Fruit fly (Drosophila melanogaster): ENCODE measurements around the gene CG7376.

CG7376 gene

DNA sequence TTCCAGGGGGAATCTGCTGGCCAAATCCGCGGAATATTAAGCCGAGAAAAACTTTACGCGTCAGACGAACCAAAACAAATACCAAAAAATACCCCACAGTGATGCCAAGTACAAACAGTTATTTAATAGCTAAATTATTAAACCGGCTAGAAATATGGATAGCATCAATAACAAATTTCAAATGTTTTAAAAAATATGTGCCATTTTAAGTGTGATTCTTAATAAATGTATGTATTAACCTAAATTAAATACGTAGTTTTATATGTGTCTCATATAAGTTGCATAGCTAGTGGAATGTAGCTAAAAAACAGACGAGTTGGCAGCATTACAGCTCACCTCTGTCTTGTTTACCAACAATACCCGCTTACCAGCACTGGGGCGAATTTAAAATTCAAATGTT lies 7.7 kb downstream of the CG7376 start, which contains the start of gene CG10274:
CG10274 (minus strand) TSS at position 54 of the 400 bp plus-strand sequence.
- peak; percentile 75 for TF ChIP-seq CG11617 (GFP tag; optimal IDR thresholded peaks at IDR 0.05)
- peak; percentile 70 for TF ChIP-seq pad (GFP tag; optimal IDR thresholded peaks at IDR 0.05)
- no peak for TF ChIP-seq CG5204 (GFP tag; optimal IDR thresholded peaks at IDR 0.05)
- peak; percentile 52 for TF ChIP-seq Clk (GFP tag; optimal IDR thresholded peaks at IDR 0.05)
- TF ChIP-seq cnc (optimal IDR thresholded peaks at IDR 0.05): no peak
- TF ChIP-seq toe (GFP tag; optimal IDR thresholded peaks at IDR 0.05): peak; percentile 79
- peak; percentile 82 for TF ChIP-seq CG1620 (GFP tag; optimal IDR thresholded peaks at IDR 0.05)
- peak; percentile 73 for TF ChIP-seq CG12768 (GFP tag; optimal IDR thresholded peaks at IDR 0.05)
- TF ChIP-seq bab1 (GFP tag; optimal IDR thresholded peaks at IDR 0.05): peak; percentile 61
- peak; percentile 52 for TF ChIP-seq ovo (GFP tag; optimal IDR thresholded peaks at IDR 0.05)
- TF ChIP-seq CG7101 (tag; optimal IDR thresholded peaks at IDR 0.05): peak; percentile 77
- TF ChIP-seq CG7045 (GFP tag; optimal IDR thresholded peaks at IDR 0.05): peak; percentile 67
- TF ChIP-seq CG33017 (tag; optimal IDR thresholded peaks at IDR 0.05): peak; percentile 45
- peak; percentile 74 for TF ChIP-seq Crg-1 (GFP tag; optimal IDR thresholded peaks at IDR 0.05)
- peak; percentile 76 for TF ChIP-seq CG14711 (tag; optimal IDR thresholded peaks at IDR 0.05)
- peak; percentile 23 for TF ChIP-seq cic (GFP tag; optimal IDR thresholded peaks at IDR 0.05)
- peak; percentile 42 for TF ChIP-seq tj (GFP tag; optimal IDR thresholded peaks at IDR 0.05)
- peak; percentile 68 for TF ChIP-seq Hr96 (GFP tag; optimal IDR thresholded peaks at IDR 0.05)
- peak; percentile 41 for TF ChIP-seq Mnt (GFP tag; optimal IDR thresholded peaks at IDR 0.05)
- no peak for TF ChIP-seq kay (GFP tag; ENCODE audit: borderline replicate concordance)

DNA sequence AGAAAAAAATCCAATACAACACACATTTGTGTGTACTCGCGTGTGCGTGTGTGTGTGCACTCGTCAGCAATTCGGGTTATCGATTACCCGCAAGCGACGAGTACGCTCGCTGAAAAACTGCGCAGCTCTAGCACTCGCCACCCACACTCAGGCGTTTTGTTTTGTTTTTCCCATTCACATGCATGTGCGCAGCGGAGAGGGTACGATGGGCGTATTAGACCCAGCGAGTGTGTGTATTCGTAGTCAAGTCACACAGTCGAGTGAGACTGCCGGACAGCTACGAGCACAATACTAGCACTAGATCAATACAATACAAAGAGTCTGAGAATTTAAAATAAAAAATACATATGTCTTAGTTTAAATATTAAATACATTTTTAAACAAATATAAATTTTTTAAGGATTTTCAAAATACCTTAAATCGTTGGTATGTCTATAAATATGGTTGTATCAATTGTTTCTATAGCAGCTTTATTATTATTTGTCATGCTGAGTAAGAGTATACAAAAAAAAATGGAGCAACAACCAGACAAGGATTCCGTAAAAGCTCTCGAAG lies 10.9 kb downstream of the CG7376 start, which contains the start of the genes D19B and CG43293:
D19B (minus strand) TSS at position 37 of the 555 bp plus-strand sequence.
CG43293 (plus strand) TSS at position 306 of the 555 bp plus-strand sequence.
- no peak for TF ChIP-seq kay (GFP tag; ENCODE audit: borderline replicate concordance)
- peak; percentile 60 for TF ChIP-seq toe (GFP tag; optimal IDR thresholded peaks at IDR 0.05)
- peak; percentile 54 for TF ChIP-seq pad (GFP tag; optimal IDR thresholded peaks at IDR 0.05)
- TF ChIP-seq CG33017 (tag; optimal IDR thresholded peaks at IDR 0.05): peak; percentile 75
- TF ChIP-seq cic (GFP tag; optimal IDR thresholded peaks at IDR 0.05): peak; percentile 98
- TF ChIP-seq Mnt (GFP tag; optimal IDR thresholded peaks at IDR 0.05): peak; percentile 100
- TF ChIP-seq CG5204 (GFP tag; optimal IDR thresholded peaks at IDR 0.05): peak; percentile 64
- peak; percentile 82 for TF ChIP-seq CG11617 (GFP tag; optimal IDR thresholded peaks at IDR 0.05)
- TF ChIP-seq Clk (GFP tag; optimal IDR thresholded peaks at IDR 0.05): peak; percentile 66
- TF ChIP-seq CG7101 (tag; optimal IDR thresholded peaks at IDR 0.05): peak; percentile 74
- peak; percentile 3 for TF ChIP-seq ovo (GFP tag; optimal IDR thresholded peaks at IDR 0.05)
- peak; percentile 76 for TF ChIP-seq CG12768 (GFP tag; optimal IDR thresholded peaks at IDR 0.05)
- peak; percentile 78 for TF ChIP-seq CG7045 (GFP tag; optimal IDR thresholded peaks at IDR 0.05)
- peak; percentile 76 for TF ChIP-seq CG1620 (GFP tag; optimal IDR thresholded peaks at IDR 0.05)
- TF ChIP-seq CG14711 (tag; optimal IDR thresholded peaks at IDR 0.05): peak; percentile 74
- TF ChIP-seq Hr96 (GFP tag; optimal IDR thresholded peaks at IDR 0.05): peak; percentile 65
- TF ChIP-seq bab1 (GFP tag; optimal IDR thresholded peaks at IDR 0.05): peak; percentile 84
- TF ChIP-seq tj (GFP tag; optimal IDR thresholded peaks at IDR 0.05): peak; percentile 78
- no peak for TF ChIP-seq cnc (optimal IDR thresholded peaks at IDR 0.05)
- TF ChIP-seq Crg-1 (GFP tag; optimal IDR thresholded peaks at IDR 0.05): peak; percentile 54

DNA sequence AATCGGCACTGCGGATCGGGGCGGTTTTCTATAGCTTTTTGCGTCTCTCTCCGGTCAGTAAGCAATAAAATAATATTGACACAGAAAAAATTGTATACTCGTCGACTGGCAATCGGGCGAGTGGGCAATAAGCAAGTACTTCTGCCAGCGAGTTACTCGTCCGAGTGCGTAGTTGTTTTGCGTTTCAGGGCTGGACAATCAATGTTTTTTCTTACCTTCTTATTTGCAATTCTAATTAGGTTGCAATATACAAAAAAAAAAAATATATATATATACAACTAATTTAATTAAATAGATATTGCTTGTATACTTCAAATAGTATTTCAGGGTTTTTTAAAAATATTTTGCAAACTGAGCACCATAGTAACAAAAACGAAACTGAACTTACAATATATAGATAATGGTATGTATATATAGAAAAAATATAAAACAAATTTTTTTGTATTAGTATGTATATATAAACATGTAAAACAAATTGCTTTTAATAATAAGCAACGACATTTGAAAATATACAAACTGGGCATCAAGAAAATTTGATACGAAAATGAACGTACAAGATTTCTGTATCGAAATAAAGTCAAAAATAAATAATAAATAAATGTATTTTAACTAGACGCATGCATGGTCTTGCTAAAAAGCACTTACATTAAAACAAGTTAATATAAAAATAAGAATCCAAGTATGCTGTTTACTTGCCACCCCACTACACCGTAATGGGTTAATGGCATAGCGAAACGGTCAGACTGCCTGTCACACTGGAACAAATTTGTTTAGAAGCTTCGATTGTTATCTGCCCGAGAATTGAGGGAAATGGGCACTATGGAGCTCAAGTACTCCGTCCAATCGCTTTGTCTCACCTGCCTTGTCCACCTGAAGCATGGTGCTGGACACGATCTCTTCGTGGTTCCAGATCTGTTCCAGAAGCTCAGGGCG lies 15.2 kb downstream of the CG7376 start, which contains the start of the genes D19A and CG7386:
D19A (minus strand) TSS at position 129 of the 933 bp plus-strand sequence.
CG7386 (plus strand) TSS at position 751 of the 933 bp plus-strand sequence.
- TF ChIP-seq pad (GFP tag; optimal IDR thresholded peaks at IDR 0.05) (no peak), tj (GFP tag; optimal IDR thresholded peaks at IDR 0.05) (peak; percentile 24), CG12768 (GFP tag; optimal IDR thresholded peaks at IDR 0.05) (peak; percentile 1), CG1620 (GFP tag; optimal IDR thresholded peaks at IDR 0.05) (peak; percentile 60), CG33017 (tag; optimal IDR thresholded peaks at IDR 0.05) (peak; percentile 70), CG14711 (tag; optimal IDR thresholded peaks at IDR 0.05) (peak; percentile 27), CG7045 (GFP tag; optimal IDR thresholded peaks at IDR 0.05) (peak; percentile 27), CG7101 (tag; optimal IDR thresholded peaks at IDR 0.05) (peak; percentile 72), toe (GFP tag; optimal IDR thresholded peaks at IDR 0.05) (peak; percentile 53), cnc (optimal IDR thresholded peaks at IDR 0.05) (no peak), Clk (GFP tag; optimal IDR thresholded peaks at IDR 0.05) (no peak), ovo (GFP tag; optimal IDR thresholded peaks at IDR 0.05) (no peak), CG5204 (GFP tag; optimal IDR thresholded peaks at IDR 0.05) (peak; percentile 33), CG11617 (GFP tag; optimal IDR thresholded peaks at IDR 0.05) (peak; percentile 61), Mnt (GFP tag; optimal IDR thresholded peaks at IDR 0.05) (peak; percentile 49), bab1 (GFP tag; optimal IDR thresholded peaks at IDR 0.05) (peak; percentile 79), Hr96 (GFP tag; optimal IDR thresholded peaks at IDR 0.05) (peak; percentile 31)

DNA sequence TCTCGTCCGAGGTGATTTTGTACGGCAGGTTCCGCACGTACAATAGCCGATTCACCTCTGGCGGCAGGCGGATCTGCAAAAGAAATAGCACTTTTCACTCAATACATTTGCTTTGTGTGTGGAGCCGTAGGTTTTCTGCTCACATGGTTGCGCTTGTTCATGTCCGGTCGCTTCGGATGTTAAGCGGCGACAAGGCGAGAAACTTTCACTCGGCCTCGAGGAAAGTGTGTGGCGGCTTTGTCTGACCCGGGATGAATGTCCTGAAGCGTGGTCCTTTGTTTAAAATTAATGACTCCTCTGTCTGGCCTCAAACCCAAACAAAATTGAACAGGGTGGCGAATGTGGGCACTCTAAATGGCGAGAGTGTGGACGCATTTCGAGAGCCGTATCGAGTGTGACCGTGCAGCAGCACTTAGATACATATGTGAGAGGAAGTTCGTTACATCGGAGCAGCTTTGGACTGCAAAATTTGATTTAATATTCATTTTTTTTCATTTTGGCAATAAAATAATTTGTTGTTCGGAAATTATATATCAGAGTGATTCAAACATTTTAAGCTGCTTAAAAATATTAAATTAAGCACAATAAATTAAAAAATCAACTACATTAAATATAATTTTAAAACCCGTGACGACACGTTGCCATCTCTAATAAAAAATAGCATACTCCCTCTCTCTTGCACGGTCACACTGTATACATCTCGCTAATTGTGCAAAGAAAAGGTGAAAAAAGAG lies 18.9 kb downstream of the CG7376 start, which contains the start of the genes Sf3b6 and Tnpo:
Sf3b6 (minus strand) TSS at position 358 of the 734 bp plus-strand sequence.
Tnpo (plus strand) TSS at position 659 of the 734 bp plus-strand sequence.
- TF ChIP-seq tj (GFP tag; optimal IDR thresholded peaks at IDR 0.05) (peak; percentile 67), CG7045 (GFP tag; optimal IDR thresholded peaks at IDR 0.05) (peak; percentile 77), ovo (GFP tag; optimal IDR thresholded peaks at IDR 0.05) (peak; percentile 73), CG33017 (tag; optimal IDR thresholded peaks at IDR 0.05) (peak; percentile 75), Clk (GFP tag; optimal IDR thresholded peaks at IDR 0.05) (peak; percentile 79), Mnt (GFP tag; optimal IDR thresholded peaks at IDR 0.05) (peak; percentile 52), cic (GFP tag; optimal IDR thresholded peaks at IDR 0.05) (no peak), Hr96 (GFP tag; optimal IDR thresholded peaks at IDR 0.05) (peak; percentile 78), toe (GFP tag; optimal IDR thresholded peaks at IDR 0.05) (peak; percentile 90), CG7101 (tag; optimal IDR thresholded peaks at IDR 0.05) (peak; percentile 86), CG14711 (tag; optimal IDR thresholded peaks at IDR 0.05) (peak; percentile 72), CG1620 (GFP tag; optimal IDR thresholded peaks at IDR 0.05) (peak; percentile 84), Crg-1 (GFP tag; optimal IDR thresholded peaks at IDR 0.05) (peak; percentile 74), CG5204 (GFP tag; optimal IDR thresholded peaks at IDR 0.05) (peak; percentile 78), CG11617 (GFP tag; optimal IDR thresholded peaks at IDR 0.05) (peak; percentile 85), bab1 (GFP tag; optimal IDR thresholded peaks at IDR 0.05) (peak; percentile 70), CG12768 (GFP tag; optimal IDR thresholded peaks at IDR 0.05) (peak; percentile 84), pad (GFP tag; optimal IDR thresholded peaks at IDR 0.05) (peak; percentile 66), cnc (optimal IDR thresholded peaks at IDR 0.05) (no peak), kay (GFP tag; ENCODE audit: borderline replicate concordance) (no peak)

Measured in whole organism, adult.